Worm (Caenorhabditis elegans): ENCODE results near the gene chil-13.

DNA sequence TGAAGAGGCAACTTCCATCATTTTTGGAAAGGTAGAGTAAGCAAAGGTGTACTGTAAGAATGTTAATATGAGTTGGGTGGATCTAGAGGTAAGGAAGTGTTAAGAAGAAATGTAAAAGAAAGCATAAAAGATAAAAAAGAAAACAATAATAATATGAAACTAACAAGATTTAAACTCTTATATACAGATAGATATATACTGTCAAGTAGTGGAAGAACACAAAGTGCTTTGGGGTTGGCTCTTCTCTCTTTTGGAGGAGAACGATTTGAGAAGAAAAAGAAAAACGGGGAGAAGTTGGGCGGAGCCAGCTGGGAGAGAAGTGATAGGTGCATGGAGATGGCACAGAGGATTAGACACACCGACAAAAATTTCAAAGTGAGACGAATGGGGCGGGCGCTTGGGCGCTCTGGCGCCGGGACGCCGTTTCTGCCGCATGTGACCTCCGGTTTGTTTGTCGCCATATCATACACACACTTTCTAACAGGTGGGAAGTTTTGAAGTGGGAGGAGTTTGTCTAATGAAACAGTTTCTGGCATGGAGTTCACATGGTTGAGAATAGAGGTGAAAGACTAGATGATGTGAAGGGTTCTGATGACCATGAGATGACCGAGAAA lies 49.3 kb upstream of the chil-13 start, which contains the start of gene T19H5.4:
- TF ChIP-seq him-1 (tag; optimal IDR thresholded peaks at IDR 0.05) (no peak), W03F9.2 (tag; optimal IDR thresholded peaks at IDR 0.05) (peak; percentile 31)

Data from whole organism, L4/young adult.